Fruit fly (Drosophila melanogaster) whole organism, embryonic: ENCODE measurements around the gene Sfp93F.
A peak's percentile ranks its signal among the peaks of the same experiment; 100 is the strongest.

ENCODE experiments used
- ATbp ChIP-seq: fragments of 200-800 bp; sonication (Bioruptor generic); optimal IDR thresholded peaks from 2 replicates; lab custom pipeline; 2017; ENCODE audit warnings: missing biosample characterization, mild to moderate bottlenecking, missing genetic modification characterization, missing genetic modification reagents
- BtbVII ChIP-seq: fragments of 200-800 bp; sonication (Bioruptor generic); optimal IDR thresholded peaks from 3 replicates; lab custom pipeline; 2017; ENCODE audit warnings: missing biosample characterization, mild to moderate bottlenecking, missing genetic modification characterization
- CG1024 ChIP-seq: fragments of 200-800 bp; sonication (Bioruptor generic); IDR thresholded peaks from 2 replicates; pipeline ENCODE4 v1.3.6; 2022; ENCODE audit warnings: missing biosample characterization, missing genetic modification characterization
- CG10321 ChIP-seq: fragments of 200-800 bp; sonication (Bioruptor generic); IDR thresholded peaks from 2 replicates; pipeline ENCODE4 v1.3.6; 2022; ENCODE audit warnings: missing biosample characterization, missing genetic modification characterization
- CG10543 ChIP-seq: fragments of 200-800 bp; sonication (Bioruptor generic); optimal IDR thresholded peaks from 3 replicates; lab custom pipeline; 2017; ENCODE audit warnings: missing biosample characterization, mild to moderate bottlenecking, missing genetic modification characterization, moderate library complexity
- CG10565 ChIP-seq: fragments of 200-800 bp; sonication (Bioruptor generic); optimal IDR thresholded peaks from 3 replicates; lab custom pipeline; 2016; ENCODE audit warnings: missing biosample characterization, mild to moderate bottlenecking, missing genetic modification characterization
- CG12391 ChIP-seq: fragments of 200-800 bp; sonication (Bioruptor generic); optimal IDR thresholded peaks from 3 replicates; lab custom pipeline; 2018; ENCODE audit warnings: missing biosample characterization, mild to moderate bottlenecking, missing genetic modification characterization, moderate library complexity
- CG14441 ChIP-seq: fragments of 200-800 bp; sonication (Bioruptor generic); IDR thresholded peaks from 2 replicates; pipeline ENCODE4 v1.3.6; 2022; ENCODE audit warnings: missing biosample characterization, missing genetic modification characterization
- CG14860 ChIP-seq: fragments of 200-800 bp; sonication (Bioruptor generic); IDR thresholded peaks from 3 replicates; pipeline ENCODE4 v1.3.6; 2022; ENCODE audit warnings: missing biosample characterization, missing genetic modification characterization; ENCODE audit not compliant: partially characterized antibody
- CG16779 ChIP-seq: fragments of 200-800 bp; sonication (Bioruptor generic); IDR thresholded peaks from 2 replicates; pipeline ENCODE4 v1.3.6; 2022; ENCODE audit warnings: missing biosample characterization, missing genetic modification characterization
- CG17186 ChIP-seq: fragments of 200-800 bp; sonication (Bioruptor generic); optimal IDR thresholded peaks from 3 replicates; lab custom pipeline; 2017; ENCODE audit warnings: missing biosample characterization, missing genetic modification reagents, missing genetic modification characterization
- CG17385 ChIP-seq: fragments of 200-800 bp; sonication (Bioruptor generic); optimal IDR thresholded peaks from 3 replicates; lab custom pipeline; 2018; ENCODE audit warnings: missing biosample characterization, mild to moderate bottlenecking, missing genetic modification characterization
- CG2120 ChIP-seq: fragments of 200-800 bp; sonication (Bioruptor generic); optimal IDR thresholded peaks from 3 replicates; lab custom pipeline; 2016; ENCODE audit warnings: missing biosample characterization, missing genetic modification characterization
- CG31224 ChIP-seq: fragments of 200-800 bp; sonication (Bioruptor generic); IDR thresholded peaks from 2 replicates; pipeline ENCODE4 v1.3.6; 2022; ENCODE audit warnings: missing biosample characterization, missing genetic modification characterization
- CG33213 ChIP-seq: fragments of 200-800 bp; sonication (Bioruptor generic); optimal IDR thresholded peaks from 3 replicates; lab custom pipeline; 2016; ENCODE audit warnings: missing biosample characterization, missing genetic modification characterization
- CG34376 ChIP-seq: fragments of 200-800 bp; sonication (Bioruptor generic); optimal IDR thresholded peaks from 2 replicates; lab custom pipeline; 2018; ENCODE audit warnings: missing biosample characterization, mild to moderate bottlenecking, missing genetic modification characterization
- CG3995 ChIP-seq: fragments of 200-800 bp; sonication (Bioruptor generic); optimal IDR thresholded peaks from 3 replicates; lab custom pipeline; 2016; ENCODE audit warnings: missing biosample characterization, missing genetic modification characterization
- CG5180 ChIP-seq: fragments of 200-800 bp; sonication (Bioruptor generic); optimal IDR thresholded peaks from 3 replicates; lab custom pipeline; 2017; ENCODE audit warnings: missing biosample characterization, missing genetic modification characterization, mild to moderate bottlenecking, moderate library complexity, missing genetic modification reagents
- CG7928 ChIP-seq: fragments of 200-800 bp; sonication (Bioruptor generic); optimal IDR thresholded peaks from 2 replicates; lab custom pipeline; 2017; ENCODE audit warnings: missing biosample characterization, mild to moderate bottlenecking, missing genetic modification characterization
- CG8089 ChIP-seq: fragments of 200-800 bp; sonication (Bioruptor generic); optimal IDR thresholded peaks from 3 replicates; lab custom pipeline; 2016; ENCODE audit warnings: missing biosample characterization, missing genetic modification characterization
- CG8359 ChIP-seq: fragments of 200-800 bp; sonication (Bioruptor generic); optimal IDR thresholded peaks from 2 replicates; lab custom pipeline; 2017; ENCODE audit warnings: missing biosample characterization, mild to moderate bottlenecking, missing genetic modification characterization, borderline replicate concordance
- CG9817 ChIP-seq: fragments of 200-800 bp; sonication (Bioruptor generic); optimal IDR thresholded peaks from 2 replicates; lab custom pipeline; 2018; ENCODE audit warnings: missing biosample characterization, mild to moderate bottlenecking, missing genetic modification characterization, moderate library complexity
- Dfd ChIP-seq, 2 experiments: fragments of >200 bp; optimal IDR thresholded peaks; 2 replicates each; lab custom pipeline; 2017; ENCODE audit warnings: missing biosample characterization in 2 of 2, missing genetic modification characterization in 2 of 2
- Gug ChIP-seq: fragments of 200-800 bp; sonication (Bioruptor generic); IDR thresholded peaks from 4 replicates; pipeline ENCODE4 v1.3.6; 2022; ENCODE audit warnings: missing biosample characterization, missing genetic modification characterization
- H15 ChIP-seq: fragments of 200-800 bp; sonication (Bioruptor generic); IDR thresholded peaks from 3 replicates; pipeline ENCODE4 v1.3.6; 2022; ENCODE audit warnings: missing biosample characterization, missing genetic modification characterization
- Hand ChIP-seq: fragments of 200-800 bp; sonication (Bioruptor generic); optimal IDR thresholded peaks from 2 replicates; lab custom pipeline; 2017; ENCODE audit warnings: mild to moderate bottlenecking, missing biosample characterization, missing genetic modification reagents, missing genetic modification characterization
- Hey ChIP-seq: fragments of 200-800 bp; sonication (Bioruptor generic); optimal IDR thresholded peaks from 3 replicates; lab custom pipeline; 2018; ENCODE audit warnings: missing biosample characterization, mild to moderate bottlenecking, missing genetic modification characterization
- Hmx ChIP-seq: fragments of 200-800 bp; sonication (Bioruptor generic); optimal IDR thresholded peaks from 2 replicates; lab custom pipeline; 2016; ENCODE audit warnings: missing biosample characterization, missing genetic modification characterization
- Hr39 ChIP-seq: fragments of >200 bp; optimal IDR thresholded peaks from 2 replicates; lab custom pipeline; 2017
- Hr51 ChIP-seq, 2 experiments: fragments of 200-800 bp; sonication (Bioruptor generic); optimal IDR thresholded peaks; 2 replicates in 1 of 2; 3 replicates in 1 of 2; lab custom pipeline; 2016 to 2018; ENCODE audit warnings: missing biosample characterization in 2 of 2, missing genetic modification characterization in 2 of 2, mild to moderate bottlenecking in 1 of 2, moderate library complexity in 1 of 2
- Hsf ChIP-seq: fragments of 200-800 bp; sonication (Bioruptor generic); optimal IDR thresholded peaks from 3 replicates; lab custom pipeline; 2016; ENCODE audit warnings: missing biosample characterization, missing genetic modification characterization
- MESR4 ChIP-seq: fragments of 200-800 bp; sonication (Bioruptor generic); optimal IDR thresholded peaks from 2 replicates; lab custom pipeline; 2018; ENCODE audit warnings: missing biosample characterization, mild to moderate bottlenecking, missing genetic modification characterization, moderate library complexity
- Mrtf ChIP-seq: fragments of 200-800 bp; sonication (Bioruptor generic); IDR thresholded peaks from 3 replicates; pipeline ENCODE4 v1.3.6; 2022; ENCODE audit warnings: missing biosample characterization, missing genetic modification characterization
- Nf-YC ChIP-seq: fragments of 200-800 bp; optimal IDR thresholded peaks from 3 replicates; lab custom pipeline; 2019; ENCODE audit warnings: missing biosample characterization, mild to moderate bottlenecking, missing genetic modification characterization, moderate library complexity
- Trl ChIP-seq, 3 experiments: fragments of >200 bp in 2 of 3; fragments of 200-800 bp in 1 of 3; sonication (Bioruptor generic) in 1 of 3; optimal IDR thresholded peaks; 2 replicates in 1 of 3; 3 replicates in 2 of 3; lab custom pipeline; 2016 to 2017; ENCODE audit warnings: missing biosample characterization in 1 of 3, missing genetic modification characterization in 1 of 3
- Vsx1 ChIP-seq: fragments of 200-800 bp; sonication (Bioruptor generic); optimal IDR thresholded peaks from 2 replicates; lab custom pipeline; 2017; ENCODE audit warnings: missing biosample characterization, mild to moderate bottlenecking, missing genetic modification characterization, missing genetic modification reagents
- ci ChIP-seq: fragments of 200-800 bp; sonication (Bioruptor generic); IDR thresholded peaks from 3 replicates; pipeline ENCODE4 v1.3.6; 2022; ENCODE audit warnings: missing biosample characterization, missing genetic modification characterization
- corto ChIP-seq: fragments of 200-800 bp; sonication (Bioruptor generic); optimal IDR thresholded peaks from 2 replicates; lab custom pipeline; 2016; ENCODE audit warnings: missing biosample characterization, mild to moderate bottlenecking, missing genetic modification characterization, moderate library complexity
- danr ChIP-seq: fragments of 200-800 bp; sonication (Bioruptor generic); IDR thresholded peaks from 2 replicates; pipeline ENCODE4 v1.3.6; 2022; ENCODE audit warnings: missing biosample characterization, missing genetic modification characterization
- eyg ChIP-seq: fragments of 200-800 bp; sonication (Bioruptor generic); optimal IDR thresholded peaks from 3 replicates; lab custom pipeline; 2016; ENCODE audit warnings: missing biosample characterization, missing genetic modification characterization
- fu2 ChIP-seq: fragments of 200-800 bp; sonication (Bioruptor generic); optimal IDR thresholded peaks from 2 replicates; lab custom pipeline; 2016; ENCODE audit warnings: missing biosample characterization, missing genetic modification characterization
- insv ChIP-seq, 2 experiments: fragments of 200-800 bp; sonication (Bioruptor generic); optimal IDR thresholded peaks; 3 replicates each; lab custom pipeline; 2016 to 2018; ENCODE audit warnings: missing biosample characterization in 2 of 2, missing genetic modification characterization in 2 of 2
- kah ChIP-seq: fragments of 200-800 bp; sonication (Bioruptor generic); optimal IDR thresholded peaks from 2 replicates; lab custom pipeline; 2018; ENCODE audit warnings: missing biosample characterization, mild to moderate bottlenecking, missing genetic modification characterization
- klu ChIP-seq: fragments of 200-800 bp; sonication (Bioruptor generic); IDR thresholded peaks from 2 replicates; pipeline ENCODE4 v1.3.6; 2022; ENCODE audit warnings: missing biosample characterization, missing genetic modification characterization
- lab ChIP-seq: fragments of 200-800 bp; sonication (Bioruptor generic); optimal IDR thresholded peaks from 3 replicates; lab custom pipeline; 2017; ENCODE audit warnings: missing biosample characterization, missing genetic modification characterization, mild to moderate bottlenecking, moderate library complexity, missing genetic modification reagents
- nom ChIP-seq: fragments of 200-800 bp; sonication (Bioruptor generic); optimal IDR thresholded peaks from 2 replicates; lab custom pipeline; 2017; ENCODE audit warnings: missing biosample characterization, missing genetic modification characterization, mild to moderate bottlenecking, moderate library complexity, missing genetic modification reagents
- pfk ChIP-seq: fragments of 200-800 bp; sonication (Bioruptor generic); optimal IDR thresholded peaks from 2 replicates; lab custom pipeline; 2018; ENCODE audit warnings: missing biosample characterization, mild to moderate bottlenecking, missing genetic modification characterization, moderate library complexity
- ranshi ChIP-seq: fragments of 200-800 bp; sonication (Bioruptor generic); IDR thresholded peaks from 2 replicates; pipeline ENCODE4 v1.3.6; 2022; ENCODE audit warnings: missing biosample characterization, missing genetic modification characterization
- sisA ChIP-seq: fragments of 200-800 bp; sonication (Bioruptor generic); IDR thresholded peaks from 2 replicates; pipeline ENCODE4 v1.3.6; 2022; ENCODE audit warnings: missing biosample characterization, missing genetic modification characterization
- slbo ChIP-seq: fragments of 200-800 bp; sonication (Bioruptor generic); IDR thresholded peaks from 2 replicates; pipeline ENCODE4 v1.3.6; 2022; ENCODE audit warnings: missing biosample characterization, missing genetic modification characterization
- unpg ChIP-seq: fragments of 200-800 bp; sonication (Bioruptor generic); optimal IDR thresholded peaks from 3 replicates; lab custom pipeline; 2018; ENCODE audit warnings: missing biosample characterization, mild to moderate bottlenecking, missing genetic modification characterization, moderate library complexity

Sfp93F gene

DNA sequence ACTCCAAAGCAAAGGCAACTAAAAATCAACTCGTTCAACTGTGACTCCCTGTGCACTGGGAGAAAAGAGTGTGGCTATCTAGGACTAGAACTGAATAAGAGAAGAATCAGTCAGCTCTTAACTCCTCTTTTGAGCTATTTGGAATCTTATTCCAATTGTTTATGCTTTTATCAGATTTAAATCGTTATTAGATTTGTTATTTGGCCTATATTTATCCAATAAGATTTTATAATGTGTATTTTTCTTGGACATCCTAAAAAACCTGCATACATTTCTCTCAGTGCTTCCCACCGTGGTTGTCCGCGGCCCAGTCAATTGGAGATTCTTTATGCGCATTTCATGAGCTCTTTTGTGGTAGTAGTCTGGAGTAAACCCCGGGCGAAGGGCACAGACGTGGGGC, 45.4 kb upstream of the Sfp93F start (continued):
- peak; percentile 12 for TF ChIP-seq CG33213 (GFP tag; lab: Kevin White, UChicago)
- peak; percentile 36 for TF ChIP-seq ATbp (GFP tag; lab: Kevin White, UChicago)
- TF ChIP-seq Mrtf (GFP tag; lab: Robert Waterston, UW): peak; percentile 63; the same call in 1 of the 3 replicates
- TF ChIP-seq CG1024 (GFP tag; lab: Robert Waterston, UW): no peak
- peak; percentile 65 for TF ChIP-seq lab
- TF ChIP-seq Gug (GFP tag; lab: Robert Waterston, UW): peak; percentile 64
- TF ChIP-seq pfk (GFP tag; lab: Kevin White, UChicago): no peak
- no peak for TF ChIP-seq Dfd (GFP tag; optimal IDR thresholded peaks at IDR 0.05; lab: Kevin White, UChicago)
- no peak for TF ChIP-seq danr (GFP tag; lab: Robert Waterston, UW)
- no peak for TF ChIP-seq Hey (tag; lab: Kevin White, UChicago)
- TF ChIP-seq CG10321 (GFP tag; lab: Robert Waterston, UW): no peak
- TF ChIP-seq kah: no peak
- no peak for TF ChIP-seq CG34376 (GFP tag; lab: Kevin White, UChicago)
- no peak for TF ChIP-seq Vsx1 (GFP tag; lab: Kevin White, UChicago)
- TF ChIP-seq Hand (GFP tag; lab: Kevin White, UChicago): no peak
- no peak for TF ChIP-seq ranshi (GFP tag; lab: Robert Waterston, UW)
- peak; percentile 7 for TF ChIP-seq CG10543 (GFP tag; lab: Kevin White, UChicago)
- TF ChIP-seq nom (GFP tag; lab: Kevin White, UChicago): peak; percentile 82
- TF ChIP-seq insv (GFP tag; optimal IDR thresholded peaks at IDR 0.05; lab: Kevin White, UChicago): no peak
- peak; percentile 69 for TF ChIP-seq BtbVII (GFP tag; lab: Kevin White, UChicago)
- no peak for TF ChIP-seq CG3995
- TF ChIP-seq CG16779 (GFP tag; lab: Robert Waterston, UW): no peak
- TF ChIP-seq CG17186 (GFP tag; lab: Kevin White, UChicago): no peak
- no peak for TF ChIP-seq fu2
- TF ChIP-seq CG10565: no peak
- peak; percentile 67 for TF ChIP-seq slbo (GFP tag; lab: Robert Waterston, UW)
- TF ChIP-seq unpg (GFP tag; lab: Kevin White, UChicago): peak; percentile 62
- TF ChIP-seq CG14441: peak; percentile 73
- TF ChIP-seq H15 (GFP tag; lab: Robert Waterston, UW): peak; percentile 55; the same call in 2 of the 3 replicates
- TF ChIP-seq ci (GFP tag; lab: Robert Waterston, UW): no peak
- peak; percentile 70 for TF ChIP-seq sisA
- TF ChIP-seq Hr39 (lab: Kevin White, UChicago): no peak
- no peak for TF ChIP-seq Trl (optimal IDR thresholded peaks at IDR 0.05; lab: Kevin White, UChicago)
- TF ChIP-seq Trl (GFP tag; optimal IDR thresholded peaks at IDR 0.05; lab: Kevin White, UChicago): peak; percentile 68
- no peak for TF ChIP-seq MESR4
- TF ChIP-seq CG17385: peak; percentile 60
- TF ChIP-seq CG14860: no peak
- TF ChIP-seq CG31224 (GFP tag; lab: Robert Waterston, UW): no peak
- peak; percentile 47 to 74 for TF ChIP-seq Hr51 (GFP tag; optimal IDR thresholded peaks at IDR 0.05; lab: Kevin White, UChicago)
- TF ChIP-seq eyg (GFP tag; lab: Kevin White, UChicago): no peak
- no peak for TF ChIP-seq CG8359
- no peak for TF ChIP-seq CG5180 (GFP tag; lab: Kevin White, UChicago)
- TF ChIP-seq CG2120: peak; percentile 72
- no peak for TF ChIP-seq Nf-YC
- TF ChIP-seq Hsf (GFP tag; lab: Kevin White, UChicago): peak; percentile 72
- no peak for TF ChIP-seq Hmx (GFP tag; lab: Kevin White, UChicago)
- peak; percentile 53; the same call in 1 of the 2 replicates for TF ChIP-seq klu (GFP tag; lab: Robert Waterston, UW)
- peak; percentile 48 for TF ChIP-seq CG8089 (GFP tag; lab: Kevin White, UChicago)
- peak; percentile 73 for TF ChIP-seq CG12391 (tag; lab: Kevin White, UChicago)
- TF ChIP-seq CG9817 (tag; lab: Kevin White, UChicago): peak; percentile 45
- TF ChIP-seq CG7928 (GFP tag; lab: Kevin White, UChicago): no peak
- TF ChIP-seq corto (GFP tag; lab: Kevin White, UChicago): peak; percentile 70
